Worm (Caenorhabditis elegans) whole organism, early embryonic: ENCODE data around the gene cest-26.

ENCODE experiments used
- B0310.2 ChIP-seq: sonication (generic microtip); optimal IDR thresholded peaks from 2 replicates; lab custom pipeline; 2016; ENCODE audit warnings: mild to moderate bottlenecking, missing genetic modification characterization, missing compliant biosample characterization
- F13C5.2 ChIP-seq: sonication (generic microtip); optimal IDR thresholded peaks from 2 replicates; lab custom pipeline; 2017; ENCODE audit warnings: mild to moderate bottlenecking, missing genetic modification characterization, inconsistent platforms, missing compliant biosample characterization
- aly-1 ChIP-seq: sonication (generic microtip); optimal IDR thresholded peaks from 2 replicates; lab custom pipeline; 2016; ENCODE audit warnings: missing genetic modification characterization, missing compliant biosample characterization
- ama-1 ChIP-seq: fragments of 150-350 bp; optimal IDR thresholded peaks from 2 replicates; lab custom pipeline; 2014
- ceh-36 ChIP-seq: sonication (generic microtip); optimal IDR thresholded peaks from 2 replicates; lab custom pipeline; 2016; ENCODE audit warnings: missing genetic modification characterization, inconsistent platforms, missing compliant biosample characterization
- ets-7 ChIP-seq: sonication (generic microtip); optimal IDR thresholded peaks from 2 replicates; lab custom pipeline; 2016; ENCODE audit warnings: missing genotype, missing genetic modification characterization, missing compliant biosample characterization
- flt-1 ChIP-seq: fragments of 200-800 bp; sonication (Bioruptor generic); IDR thresholded peaks from 2 replicates; pipeline ENCODE4 v1.3.6; 2022; ENCODE audit warnings: missing genetic modification characterization, missing compliant biosample characterization
- hmbx-1 ChIP-seq: sonication (generic microtip); optimal IDR thresholded peaks from 2 replicates; lab custom pipeline; 2016; ENCODE audit warnings: mild to moderate bottlenecking, missing genetic modification characterization, missing compliant biosample characterization
- hmg-4 ChIP-seq: fragments of 200-800 bp; sonication (Bioruptor generic); optimal IDR thresholded peaks from 2 replicates; lab custom pipeline; 2018; ENCODE audit warnings: mild to moderate bottlenecking, missing genetic modification characterization, missing compliant biosample characterization
- hnd-1 ChIP-seq: sonication (generic microtip); optimal IDR thresholded peaks from 2 replicates; lab custom pipeline; 2016; ENCODE audit warnings: missing genetic modification characterization, missing compliant biosample characterization
- pes-1 ChIP-seq: fragments of 200-800 bp; sonication (Bioruptor generic); IDR thresholded peaks from 2 replicates; pipeline ENCODE4 v1.3.6; 2022; ENCODE audit warnings: missing genetic modification reagents, missing genetic modification characterization, missing compliant biosample characterization
- tbx-11 ChIP-seq: fragments of 200-800 bp; sonication (Bioruptor generic); IDR thresholded peaks from 2 replicates; pipeline ENCODE4 v1.3.6; 2022; ENCODE audit warnings: missing genetic modification characterization, missing compliant biosample characterization
- tbx-37 ChIP-seq: fragments of 200-800 bp; sonication (Bioruptor generic); conservative IDR thresholded peaks from 2 replicates; pipeline ENCODE4 v1.3.6; 2022; ENCODE audit warnings: missing genetic modification reagents, missing genetic modification characterization, missing compliant biosample characterization
- tra-4 ChIP-seq: sonication (generic microtip); optimal IDR thresholded peaks from 2 replicates; lab custom pipeline; 2017; ENCODE audit warnings: missing genetic modification characterization, missing compliant biosample characterization

- TF ChIP-seq hmbx-1 (tag; lab: Kevin White, UChicago) (no peak), hnd-1 (no peak), tbx-11 (no peak), ama-1 (no peak), B0310.2 (tag; lab: Kevin White, UChicago) (no peak), pes-1 (GFP tag; lab: Robert Waterston, UW) (no peak), hmg-4 (GFP tag; lab: Kevin White, UChicago) (no peak), tbx-37 (GFP tag; lab: Robert Waterston, UW) (no peak), flt-1 (GFP tag; lab: Robert Waterston, UW) (no peak), tra-4 (no peak), aly-1 (tag; lab: Kevin White, UChicago) (no peak), F13C5.2 (tag; lab: Kevin White, UChicago) (no peak), ceh-36 (tag; lab: Kevin White, UChicago) (no peak), ets-7 (tag; lab: Kevin White, UChicago) (no peak)
Observed at ce11 chrX:4413206-4413605, 24.2 kb downstream of the cest-26 start.
